Fruit fly (Drosophila melanogaster) whole organism, embryonic: ENCODE results near the gene CG42827.

ENCODE experiments used
- C15 ChIP-seq: fragments of 200-800 bp; sonication (Bioruptor generic); IDR thresholded peaks from 3 replicates; pipeline ENCODE4 v1.3.6; 2022; ENCODE audit warnings: missing biosample characterization, missing genetic modification characterization
- CG1024 ChIP-seq: fragments of 200-800 bp; sonication (Bioruptor generic); IDR thresholded peaks from 2 replicates; pipeline ENCODE4 v1.3.6; 2022; ENCODE audit warnings: missing biosample characterization, missing genetic modification characterization
- CG10274 ChIP-seq: fragments of 200-800 bp; sonication (Bioruptor generic); optimal IDR thresholded peaks from 3 replicates; lab custom pipeline; 2017; ENCODE audit warnings: missing biosample characterization, mild to moderate bottlenecking, missing genetic modification characterization
- CG10543 ChIP-seq: fragments of 200-800 bp; sonication (Bioruptor generic); optimal IDR thresholded peaks from 3 replicates; lab custom pipeline; 2017; ENCODE audit warnings: missing biosample characterization, mild to moderate bottlenecking, missing genetic modification characterization, moderate library complexity
- CG10979 ChIP-seq: fragments of 200-800 bp; sonication (Bioruptor generic); optimal IDR thresholded peaks from 2 replicates; lab custom pipeline; 2018; ENCODE audit warnings: missing biosample characterization, mild to moderate bottlenecking, missing genetic modification characterization, moderate library complexity
- CG1233 ChIP-seq: fragments of 200-800 bp; sonication (Bioruptor generic); optimal IDR thresholded peaks from 4 replicates; lab custom pipeline; 2018; ENCODE audit warnings: missing biosample characterization, mild to moderate bottlenecking, missing genetic modification characterization
- CG13123 ChIP-seq: fragments of 200-800 bp; sonication (Bioruptor generic); optimal IDR thresholded peaks from 2 replicates; lab custom pipeline; 2016; ENCODE audit warnings: missing biosample characterization, missing genetic modification characterization
- CG13287 ChIP-seq: fragments of 200-800 bp; sonication (Bioruptor generic); IDR thresholded peaks from 2 replicates; pipeline ENCODE4 v1.3.6; 2022; ENCODE audit warnings: missing biosample characterization, missing genetic modification characterization; ENCODE audit not compliant: partially characterized antibody
- CG14667 ChIP-seq: fragments of 200-800 bp; sonication (Bioruptor generic); IDR thresholded peaks from 2 replicates; pipeline ENCODE4 v1.3.6; 2022; ENCODE audit warnings: missing biosample characterization, missing genetic modification characterization
- CG15073 ChIP-seq: fragments of 200-800 bp; sonication (Bioruptor generic); optimal IDR thresholded peaks from 2 replicates; lab custom pipeline; 2016; ENCODE audit warnings: missing biosample characterization, missing genetic modification characterization
- CG16863 ChIP-seq: fragments of 200-800 bp; sonication (Bioruptor generic); optimal IDR thresholded peaks from 3 replicates; lab custom pipeline; 2016; ENCODE audit warnings: missing biosample characterization, missing genetic modification characterization
- CG31224 ChIP-seq: fragments of 200-800 bp; sonication (Bioruptor generic); IDR thresholded peaks from 2 replicates; pipeline ENCODE4 v1.3.6; 2022; ENCODE audit warnings: missing biosample characterization, missing genetic modification characterization
- CG34422 ChIP-seq: fragments of 200-800 bp; sonication (Bioruptor generic); IDR thresholded peaks from 3 replicates; pipeline ENCODE4 v1.3.6; 2022; ENCODE audit warnings: missing biosample characterization, missing genetic modification characterization
- CG4730 ChIP-seq: fragments of 200-800 bp; sonication (Bioruptor generic); IDR thresholded peaks from 2 replicates; pipeline ENCODE4 v1.3.6; 2022; ENCODE audit warnings: missing biosample characterization, missing genetic modification characterization
- CG6854 ChIP-seq: fragments of 200-800 bp; sonication (Bioruptor generic); optimal IDR thresholded peaks from 3 replicates; lab custom pipeline; 2017; ENCODE audit warnings: missing biosample characterization, mild to moderate bottlenecking, missing genetic modification characterization
- CG7745 ChIP-seq: fragments of 200-800 bp; sonication (Bioruptor generic); optimal IDR thresholded peaks from 2 replicates; lab custom pipeline; 2018; ENCODE audit warnings: missing biosample characterization, mild to moderate bottlenecking, missing genetic modification characterization, moderate library complexity
- CG7928 ChIP-seq: fragments of 200-800 bp; sonication (Bioruptor generic); optimal IDR thresholded peaks from 2 replicates; lab custom pipeline; 2017; ENCODE audit warnings: missing biosample characterization, mild to moderate bottlenecking, missing genetic modification characterization
- CG8290 ChIP-seq, 3 experiments: fragments of 200-800 bp; sonication (Bioruptor generic); optimal IDR thresholded peaks; 2 replicates each; lab custom pipeline; 2016 to 2019; ENCODE audit warnings: missing biosample characterization in 3 of 3, missing genetic modification characterization in 3 of 3, mild to moderate bottlenecking in 2 of 3, moderate library complexity in 1 of 3
- CG9215 ChIP-seq: fragments of 200-800 bp; sonication (Bioruptor generic); IDR thresholded peaks from 2 replicates; pipeline ENCODE4 v1.3.6; 2022; ENCODE audit warnings: missing biosample characterization, missing genetic modification characterization
- CG9609 ChIP-seq: fragments of 200-800 bp; sonication (Bioruptor generic); optimal IDR thresholded peaks from 3 replicates; lab custom pipeline; 2016; ENCODE audit warnings: missing biosample characterization, missing genetic modification characterization
- CHES-1-like ChIP-seq: fragments of 200-800 bp; sonication (Bioruptor generic); optimal IDR thresholded peaks from 2 replicates; lab custom pipeline; 2016; ENCODE audit warnings: missing biosample characterization, missing genetic modification characterization
- D19B ChIP-seq: fragments of 200-800 bp; sonication (Bioruptor generic); optimal IDR thresholded peaks from 2 replicates; lab custom pipeline; 2017; ENCODE audit warnings: missing biosample characterization, mild to moderate bottlenecking, missing genetic modification characterization
- Dek ChIP-seq: fragments of 200-800 bp; sonication (Bioruptor generic); optimal IDR thresholded peaks from 3 replicates; lab custom pipeline; 2019; ENCODE audit warnings: missing biosample characterization, mild to moderate bottlenecking, missing genetic modification characterization, moderate library complexity
- Hmr ChIP-seq: fragments of 200-800 bp; sonication (Bioruptor generic); optimal IDR thresholded peaks from 3 replicates; lab custom pipeline; 2017; ENCODE audit warnings: mild to moderate bottlenecking, missing biosample characterization, missing genetic modification reagents, missing genetic modification characterization
- Mad ChIP-seq: fragments of 200-800 bp; sonication (Bioruptor generic); optimal IDR thresholded peaks from 2 replicates; lab custom pipeline; 2016; ENCODE audit warnings: missing biosample characterization, missing genetic modification characterization
- Meics ChIP-seq: fragments of 200-800 bp; sonication (Bioruptor generic); optimal IDR thresholded peaks from 2 replicates; lab custom pipeline; 2017; ENCODE audit warnings: missing biosample characterization, mild to moderate bottlenecking, missing genetic modification characterization
- NFAT ChIP-seq: fragments of 200-800 bp; sonication (Bioruptor generic); IDR thresholded peaks from 2 replicates; pipeline ENCODE4 v1.3.6; 2022; ENCODE audit warnings: missing biosample characterization, missing genetic modification characterization
- Neu2 ChIP-seq: fragments of 200-800 bp; sonication (Bioruptor generic); optimal IDR thresholded peaks from 3 replicates; lab custom pipeline; 2016; ENCODE audit warnings: missing biosample characterization, missing genetic modification characterization, borderline replicate concordance
- Poxn ChIP-seq: fragments of 200-800 bp; sonication (Bioruptor generic); IDR thresholded peaks from 2 replicates; pipeline ENCODE4 v1.3.6; 2022; ENCODE audit warnings: missing biosample characterization, missing genetic modification characterization
- Scr ChIP-seq: fragments of 200-800 bp; sonication (Bioruptor generic); IDR thresholded peaks from 2 replicates; pipeline ENCODE4 v1.3.6; 2022; ENCODE audit warnings: missing biosample characterization, missing genetic modification characterization; ENCODE audit not compliant: partially characterized antibody
- Sox102F ChIP-seq: fragments of 200-800 bp; sonication (Bioruptor generic); optimal IDR thresholded peaks from 2 replicates; lab custom pipeline; 2018; ENCODE audit warnings: missing biosample characterization, mild to moderate bottlenecking, missing genetic modification characterization, moderate library complexity
- cwo ChIP-seq: fragments of 200-800 bp; sonication (Bioruptor generic); optimal IDR thresholded peaks from 3 replicates; lab custom pipeline; 2017; ENCODE audit warnings: missing biosample characterization, missing genetic modification characterization, mild to moderate bottlenecking, moderate library complexity, missing genetic modification reagents
- dpn ChIP-seq, 2 experiments: fragments of 200-800 bp; sonication (Bioruptor generic); optimal IDR thresholded peaks; 3 replicates each; lab custom pipeline; 2016; ENCODE audit warnings: missing biosample characterization in 2 of 2, missing genetic modification characterization in 2 of 2
- hkb ChIP-seq, 2 experiments: fragments of 200-800 bp in 1 of 2; fragments of >200 bp in 1 of 2; sonication (Bioruptor generic) in 1 of 2; IDR thresholded peaks in 1 of 2; optimal IDR thresholded peaks in 1 of 2; 2 replicates each; pipeline versions ENCODE4 v1.3.6 to Lab custom; 2017 to 2022; ENCODE audit warnings: missing biosample characterization in 1 of 2, missing genetic modification characterization in 1 of 2
- jigr1 ChIP-seq: fragments of 200-800 bp; sonication (Bioruptor generic); IDR thresholded peaks from 3 replicates; pipeline ENCODE4 v1.3.6; 2022; ENCODE audit warnings: missing biosample characterization, missing genetic modification characterization
- jumu ChIP-seq: fragments of 200-800 bp; sonication (Bioruptor generic); optimal IDR thresholded peaks from 3 replicates; lab custom pipeline; 2016; ENCODE audit warnings: missing biosample characterization, missing genetic modification characterization
- kah ChIP-seq: fragments of 200-800 bp; sonication (Bioruptor generic); optimal IDR thresholded peaks from 2 replicates; lab custom pipeline; 2018; ENCODE audit warnings: missing biosample characterization, mild to moderate bottlenecking, missing genetic modification characterization
- lmd ChIP-seq: fragments of 200-800 bp; sonication (Bioruptor generic); IDR thresholded peaks from 2 replicates; pipeline ENCODE4 v1.3.6; 2022; ENCODE audit warnings: missing biosample characterization, missing genetic modification characterization
- onecut ChIP-seq: fragments of 200-800 bp; sonication (Bioruptor generic); IDR thresholded peaks from 2 replicates; pipeline ENCODE4 v1.3.6; 2022; ENCODE audit warnings: missing biosample characterization, missing genetic modification characterization
- pita ChIP-seq: fragments of 200-800 bp; sonication (Bioruptor generic); optimal IDR thresholded peaks from 2 replicates; lab custom pipeline; 2017; ENCODE audit warnings: missing biosample characterization, mild to moderate bottlenecking, missing genetic modification characterization
- sens-2 ChIP-seq: fragments of 200-800 bp; sonication (Bioruptor generic); IDR thresholded peaks from 2 replicates; pipeline ENCODE4 v1.3.6; 2022; ENCODE audit warnings: missing biosample characterization, missing genetic modification characterization
- seq ChIP-seq: fragments of 200-800 bp; sonication (Bioruptor generic); IDR thresholded peaks from 2 replicates; pipeline ENCODE4 v1.3.6; 2022; ENCODE audit warnings: missing biosample characterization, missing genetic modification characterization
- slbo ChIP-seq: fragments of 200-800 bp; sonication (Bioruptor generic); IDR thresholded peaks from 2 replicates; pipeline ENCODE4 v1.3.6; 2022; ENCODE audit warnings: missing biosample characterization, missing genetic modification characterization
- sob ChIP-seq: fragments of 200-800 bp; sonication (Bioruptor generic); IDR thresholded peaks from 2 replicates; pipeline ENCODE4 v1.3.6; 2022; ENCODE audit warnings: missing biosample characterization, missing genetic modification characterization
- tna ChIP-seq: fragments of 200-800 bp; sonication (Bioruptor generic); IDR thresholded peaks from 2 replicates; pipeline ENCODE4 v1.3.6; 2022; ENCODE audit warnings: missing biosample characterization, missing genetic modification characterization; ENCODE audit not compliant: partially characterized antibody
- toy ChIP-seq: fragments of 200-800 bp; sonication (Bioruptor generic); IDR thresholded peaks from 2 replicates; pipeline ENCODE4 v1.3.6; 2022; ENCODE audit warnings: missing biosample characterization, missing genetic modification characterization
- wor ChIP-seq: fragments of 200-800 bp; sonication (Bioruptor generic); IDR thresholded peaks from 2 replicates; pipeline ENCODE4 v1.3.6; 2022; ENCODE audit warnings: missing biosample characterization, missing genetic modification characterization
- z ChIP-seq: fragments of 200-800 bp; sonication (Bioruptor generic); IDR thresholded peaks from 3 replicates; pipeline ENCODE4 v1.3.6; 2022; ENCODE audit warnings: missing biosample characterization, missing genetic modification characterization
- zfh1 ChIP-seq: fragments of 200-800 bp; sonication (Bioruptor generic); IDR thresholded peaks from 3 replicates; pipeline ENCODE4 v1.3.6; 2022; ENCODE audit warnings: missing biosample characterization, missing genetic modification characterization
- zfh2 ChIP-seq: fragments of 200-800 bp; sonication (Bioruptor generic); optimal IDR thresholded peaks from 2 replicates; lab custom pipeline; 2016; ENCODE audit warnings: missing biosample characterization, missing genetic modification characterization

CG42827 gene

DNA sequence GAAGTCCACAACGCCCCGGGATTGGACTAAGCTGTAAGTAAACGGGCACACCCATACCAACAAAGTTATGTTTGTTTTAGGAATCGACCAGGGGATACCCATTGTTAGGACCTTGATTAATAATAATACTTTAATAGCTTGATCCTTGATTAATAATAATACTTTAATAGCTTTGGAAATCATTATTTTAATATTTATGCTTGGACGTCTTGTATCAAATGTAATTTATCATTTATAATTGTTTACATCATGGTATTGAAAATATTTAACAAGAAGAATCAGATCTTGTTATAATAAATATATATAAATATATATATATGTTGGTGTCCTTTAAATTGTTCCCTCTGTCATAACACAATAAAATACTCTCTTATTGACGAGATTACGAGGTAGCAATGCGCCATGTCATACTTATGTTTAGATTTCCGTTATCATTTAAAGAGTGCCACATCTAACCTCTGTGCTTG is 15.8 kb upstream of the CG42827 start (continued):
- TF ChIP-seq CG13287 (no peak), zfh1 (GFP tag; lab: Robert Waterston, UW) (peak; percentile 76), seq (GFP tag; lab: Robert Waterston, UW) (peak; percentile 78), onecut (GFP tag; lab: Robert Waterston, UW) (peak; percentile 52), tna (GFP tag; lab: Robert Waterston, UW) (no peak), CG10543 (GFP tag; lab: Kevin White, UChicago) (peak; percentile 50), z (no peak), CG31224 (GFP tag; lab: Robert Waterston, UW) (peak; percentile 49; the same call in 1 of the 2 replicates), CG10979 (tag; lab: Kevin White, UChicago) (peak; percentile 75), Sox102F (GFP tag; lab: Kevin White, UChicago) (peak; percentile 95), CG7928 (GFP tag; lab: Kevin White, UChicago) (no peak), CG1233 (peak; percentile 84), CHES-1-like (no peak), CG7745 (tag; lab: Kevin White, UChicago) (no peak), slbo (GFP tag; lab: Robert Waterston, UW) (peak; percentile 85), jigr1 (GFP tag; lab: Robert Waterston, UW) (no peak), CG16863 (GFP tag; lab: Kevin White, UChicago) (no peak), CG10274 (GFP tag; lab: Kevin White, UChicago) (no peak), Hmr (GFP tag; lab: Kevin White, UChicago) (peak; percentile 84), CG6854 (GFP tag; lab: Kevin White, UChicago) (peak; percentile 62), CG9609 (GFP tag; lab: Kevin White, UChicago) (no peak), D19B (GFP tag; lab: Kevin White, UChicago) (peak; percentile 97), hkb (optimal IDR thresholded peaks at IDR 0.05; lab: Kevin White, UChicago) (no peak), hkb (GFP tag; IDR thresholded peaks at IDR 0.05; lab: Robert Waterston, UW) (peak; percentile 84), CG4730 (peak; percentile 72), sob (GFP tag; lab: Robert Waterston, UW) (peak; percentile 81), CG34422 (GFP tag; lab: Robert Waterston, UW) (peak; percentile 80; the same call in 2 of the 3 replicates), Neu2 (no peak), lmd (GFP tag; lab: Robert Waterston, UW) (peak; percentile 79), wor (peak; percentile 69), CG13123 (GFP tag; lab: Kevin White, UChicago) (peak; percentile 68), CG15073 (GFP tag; lab: Kevin White, UChicago) (peak; percentile 13), CG14667 (GFP tag; lab: Robert Waterston, UW) (peak; percentile 49; the same call in 1 of the 2 replicates), zfh2 (GFP tag; lab: Kevin White, UChicago) (no peak), jumu (GFP tag; lab: Kevin White, UChicago) (no peak), C15 (GFP tag; lab: Robert Waterston, UW) (0 out of 3 replicates have a peak, but pooled peaks have one; percentile 59), kah (GFP tag; lab: Kevin White, UChicago) (peak; percentile 45), NFAT (peak; percentile 53), CG1024 (GFP tag; lab: Robert Waterston, UW) (peak; percentile 51; the same call in 1 of the 2 replicates), pita (GFP tag; lab: Kevin White, UChicago) (no peak), dpn (GFP tag; optimal IDR thresholded peaks at IDR 0.05; lab: Kevin White, UChicago) (peak; percentile 11 to 88), toy (GFP tag; lab: Robert Waterston, UW) (peak; percentile 50; the same call in 1 of the 2 replicates), sens-2 (GFP tag; lab: Robert Waterston, UW) (no peak), Scr (no peak), Meics (peak; percentile 69), Mad (GFP tag; lab: Kevin White, UChicago) (no peak), Poxn (no peak), cwo (GFP tag; lab: Kevin White, UChicago) (peak; percentile 62), CG8290 (GFP tag; optimal IDR thresholded peaks at IDR 0.05; lab: Kevin White, UChicago) (no peak), CG8290 (tag; optimal IDR thresholded peaks at IDR 0.05; lab: Kevin White, UChicago) (peak in 1 of 2 experiments; percentile 72), CG9215 (GFP tag; lab: Robert Waterston, UW) (peak; percentile 58), Dek (tag; lab: Kevin White, UChicago) (peak; percentile 90)
